Worm (Caenorhabditis elegans) whole organism, young adult: Measurements from ENCODE around the gene R13H4.6.

Source experiments
- B0261.1 ChIP-seq: sonication (generic microtip); optimal IDR thresholded peaks from 2 replicates; lab custom pipeline; 2016; ENCODE audit warnings: mild to moderate bottlenecking, missing genetic modification characterization, moderate library complexity, missing compliant biosample characterization
- D2030.7 ChIP-seq: fragments of 200-800 bp; sonication (Bioruptor generic); IDR thresholded peaks from 2 replicates; pipeline ENCODE4 v1.3.6; 2022; ENCODE audit warnings: missing genetic modification reagents, missing genetic modification characterization, missing compliant biosample characterization
- T26A5.8 ChIP-seq: sonication (generic microtip); optimal IDR thresholded peaks from 2 replicates; lab custom pipeline; 2016; ENCODE audit warnings: missing genetic modification characterization, missing compliant biosample characterization
- ama-1 ChIP-seq, 3 experiments: fragments of 150-350 bp in 1 of 3; sonication (generic microtip) in 2 of 3; optimal IDR thresholded peaks; 2 replicates each; lab custom pipeline; 2014 to 2018; ENCODE audit warnings: missing biosample characterization in 2 of 3, missing genetic modification characterization in 2 of 3, missing genetic modification reagents in 2 of 3
- aptf-2 ChIP-seq: fragments of 200-800 bp; sonication (Bioruptor generic); conservative IDR thresholded peaks from 2 replicates; pipeline ENCODE4 v1.3.6; 2022; ENCODE audit warnings: missing genetic modification reagents, missing genetic modification characterization, missing compliant biosample characterization
- attf-5 ChIP-seq: fragments of 200-800 bp; sonication (Bioruptor generic); optimal IDR thresholded peaks from 2 replicates; lab custom pipeline; 2018; ENCODE audit warnings: mild to moderate bottlenecking, missing genetic modification characterization, missing compliant biosample characterization
- ceh-40 ChIP-seq: fragments of 200-800 bp; sonication (Bioruptor generic); IDR thresholded peaks from 2 replicates; pipeline ENCODE4 v1.3.6; 2022; ENCODE audit warnings: missing genetic modification characterization, missing compliant biosample characterization
- dpl-1 ChIP-seq: fragments of 150-350 bp; optimal IDR thresholded peaks from 2 replicates; lab custom pipeline; 2014; ENCODE audit warnings: missing biosample characterization, missing genetic modification reagents, missing genetic modification characterization
- hsf-1 ChIP-seq: fragments of 200-800 bp; sonication (Bioruptor generic); IDR thresholded peaks from 2 replicates; pipeline ENCODE4 v1.3.6; 2022; ENCODE audit warnings: missing genetic modification reagents, missing genetic modification characterization, missing compliant biosample characterization
- pha-4 ChIP-seq: fragments of 150-350 bp; sonication (generic microtip); optimal IDR thresholded peaks from 2 replicates; lab custom pipeline; 2014; ENCODE audit warnings: missing biosample characterization, missing genetic modification reagents, missing genetic modification characterization
- repo-1 ChIP-seq: sonication (generic microtip); optimal IDR thresholded peaks from 2 replicates; lab custom pipeline; 2017; ENCODE audit warnings: mild to moderate bottlenecking, missing genetic modification characterization, missing compliant biosample characterization
- sdz-38 ChIP-seq: sonication (generic microtip); optimal IDR thresholded peaks from 2 replicates; lab custom pipeline; 2016; ENCODE audit warnings: missing genotype, missing genetic modification characterization, missing compliant biosample characterization
- sea-2 ChIP-seq: fragments of 200-800 bp; sonication (Bioruptor generic); IDR thresholded peaks from 2 replicates; pipeline ENCODE4 v1.3.6; 2022; ENCODE audit warnings: missing genetic modification characterization, missing compliant biosample characterization

- TF ChIP-seq T26A5.8 (no peak), sea-2 (no peak), repo-1 (tag; lab: Kevin White, UChicago) (no peak), sdz-38 (tag; lab: Kevin White, UChicago) (no peak), D2030.7 (GFP tag; lab: Robert Waterston, UW) (no peak), pha-4 (tag; lab: Kevin White, UChicago) (no peak), attf-5 (GFP tag; lab: Kevin White, UChicago) (no peak), B0261.1 (tag; lab: Kevin White, UChicago) (no peak), dpl-1 (GFP tag; lab: Kevin White, UChicago) (no peak), hsf-1 (no peak), aptf-2 (GFP tag; lab: Robert Waterston, UW) (no peak), ama-1 (optimal IDR thresholded peaks at IDR 0.05; lab: Kevin White, UChicago) (no peak), ama-1 (GFP tag; optimal IDR thresholded peaks at IDR 0.05; lab: Kevin White, UChicago) (no peak), ceh-40 (no peak)
Measured at ce11 chrV:11826967-11827366, 36.0 kb upstream of the R13H4.6 start, which contains the start of the genes mpst-1 and D2023.6.
